Fruit fly (Drosophila melanogaster) whole organism, embryonic: ENCODE measurements around the gene Jupiter.
A peak's percentile ranks its signal among the peaks of the same experiment; 100 is the strongest.

ENCODE experiments used
- Awh ChIP-seq: fragments of 200-800 bp; sonication (Bioruptor generic); IDR thresholded peaks from 2 replicates; pipeline ENCODE4, ENCODE4 v1.3.6; 2022; ENCODE audit warnings: missing biosample characterization, missing genetic modification characterization
- CG10267 ChIP-seq: fragments of 200-800 bp; sonication (Bioruptor generic); optimal IDR thresholded peaks from 2 replicates; lab custom pipeline; 2018; ENCODE audit warnings: missing biosample characterization, mild to moderate bottlenecking, missing genetic modification characterization, moderate library complexity
- CG10321 ChIP-seq: fragments of 200-800 bp; sonication (Bioruptor generic); IDR thresholded peaks from 2 replicates; pipeline ENCODE4 v1.3.6; 2022; ENCODE audit warnings: missing biosample characterization, missing genetic modification characterization
- CG10565 ChIP-seq: fragments of 200-800 bp; sonication (Bioruptor generic); optimal IDR thresholded peaks from 3 replicates; lab custom pipeline; 2016; ENCODE audit warnings: missing biosample characterization, mild to moderate bottlenecking, missing genetic modification characterization
- CG10654 ChIP-seq: fragments of 200-800 bp; sonication (Bioruptor generic); optimal IDR thresholded peaks from 2 replicates; lab custom pipeline; 2016; ENCODE audit warnings: missing biosample characterization, missing genetic modification characterization
- CG11085 ChIP-seq: fragments of 200-800 bp; sonication (Bioruptor generic); IDR thresholded peaks from 2 replicates; pipeline ENCODE4 v1.3.6; 2022; ENCODE audit warnings: missing biosample characterization, missing genetic modification characterization
- CG11456 ChIP-seq: fragments of 200-800 bp; sonication (Bioruptor generic); IDR thresholded peaks from 3 replicates; pipeline ENCODE4 v1.3.6; 2022; ENCODE audit warnings: missing biosample characterization, missing genetic modification characterization
- CG12744 ChIP-seq: fragments of 200-800 bp; sonication (Bioruptor generic); optimal IDR thresholded peaks from 2 replicates; lab custom pipeline; 2016; ENCODE audit warnings: missing biosample characterization, missing genetic modification characterization
- CG12769 ChIP-seq: fragments of 200-800 bp; sonication (Bioruptor generic); optimal IDR thresholded peaks from 2 replicates; lab custom pipeline; 2019; ENCODE audit warnings: missing biosample characterization, mild to moderate bottlenecking, missing genetic modification characterization, moderate library complexity
- CG13287 ChIP-seq: fragments of 200-800 bp; sonication (Bioruptor generic); IDR thresholded peaks from 2 replicates; pipeline ENCODE4 v1.3.6; 2022; ENCODE audit warnings: missing biosample characterization, missing genetic modification characterization; ENCODE audit not compliant: partially characterized antibody
- CG16815 ChIP-seq: fragments of 200-800 bp; sonication (Bioruptor generic); optimal IDR thresholded peaks from 3 replicates; lab custom pipeline; 2017; ENCODE audit warnings: missing biosample characterization, mild to moderate bottlenecking, missing genetic modification characterization
- CG17802 ChIP-seq: fragments of 200-800 bp; sonication (Bioruptor generic); optimal IDR thresholded peaks from 2 replicates; lab custom pipeline; 2018; ENCODE audit warnings: missing biosample characterization, mild to moderate bottlenecking, missing genetic modification characterization, moderate library complexity
- CG18011 ChIP-seq: fragments of 200-800 bp; sonication (Bioruptor generic); optimal IDR thresholded peaks from 2 replicates; lab custom pipeline; 2017; ENCODE audit warnings: missing biosample characterization, missing genetic modification characterization, mild to moderate bottlenecking, moderate library complexity, missing genotype
- CG18262 ChIP-seq: fragments of 200-800 bp; optimal IDR thresholded peaks from 3 replicates; lab custom pipeline; 2019; ENCODE audit warnings: missing biosample characterization, mild to moderate bottlenecking, missing genetic modification characterization, moderate library complexity
- CG2875 ChIP-seq: fragments of 200-800 bp; sonication (Bioruptor generic); optimal IDR thresholded peaks from 2 replicates; lab custom pipeline; 2017; ENCODE audit warnings: missing biosample characterization, mild to moderate bottlenecking, missing genetic modification characterization, missing genetic modification reagents
- CG31441 ChIP-seq: fragments of 200-800 bp; sonication (Bioruptor generic); IDR thresholded peaks from 2 replicates; pipeline ENCODE4 v1.3.6; 2022; ENCODE audit warnings: missing biosample characterization, missing genetic modification characterization
- CG34224 ChIP-seq: fragments of 200-800 bp; sonication (Bioruptor generic); IDR thresholded peaks from 3 replicates; pipeline ENCODE4 v1.3.6; 2022; ENCODE audit warnings: missing biosample characterization, missing genetic modification characterization; ENCODE audit not compliant: partially characterized antibody
- CG3847 ChIP-seq: fragments of 200-800 bp; sonication (Bioruptor generic); IDR thresholded peaks from 2 replicates; pipeline ENCODE4 v1.3.6; 2022; ENCODE audit warnings: missing biosample characterization, missing genetic modification characterization
- CG8089 ChIP-seq: fragments of 200-800 bp; sonication (Bioruptor generic); optimal IDR thresholded peaks from 3 replicates; lab custom pipeline; 2016; ENCODE audit warnings: missing biosample characterization, missing genetic modification characterization
- CG8478 ChIP-seq: fragments of >200 bp; optimal IDR thresholded peaks from 2 replicates; lab custom pipeline; 2018
- CG9932 ChIP-seq: fragments of 200-800 bp; sonication (Bioruptor generic); IDR thresholded peaks from 2 replicates; pipeline ENCODE4 v1.3.6; 2022; ENCODE audit warnings: missing biosample characterization, missing genetic modification characterization
- CTCF ChIP-seq: fragments of 200-800 bp; sonication (Bioruptor generic); optimal IDR thresholded peaks from 2 replicates; lab custom pipeline; 2017; ENCODE audit warnings: missing biosample characterization, mild to moderate bottlenecking, missing genetic modification characterization, moderate library complexity
- Dad ChIP-seq: fragments of 200-800 bp; sonication (Bioruptor generic); optimal IDR thresholded peaks from 3 replicates; lab custom pipeline; 2016; ENCODE audit warnings: missing biosample characterization, missing genetic modification characterization
- Deaf1 ChIP-seq: fragments of 200-800 bp; optimal IDR thresholded peaks from 3 replicates; lab custom pipeline; 2019; ENCODE audit warnings: missing biosample characterization, mild to moderate bottlenecking, missing genetic modification characterization, moderate library complexity
- Ets65A ChIP-seq: fragments of 200-800 bp; sonication (Bioruptor generic); peaks from one replicate; lab custom pipeline; 2016; ENCODE audit warnings: missing biosample characterization, missing genetic modification characterization
- GATAe ChIP-seq: fragments of 200-800 bp; sonication (Bioruptor generic); conservative IDR thresholded peaks from 2 replicates; pipeline ENCODE4 v1.3.6; 2022; ENCODE audit warnings: missing biosample characterization, missing genetic modification characterization
- HLH54F ChIP-seq: fragments of 200-800 bp; sonication (Bioruptor generic); optimal IDR thresholded peaks from 3 replicates; lab custom pipeline; 2016; ENCODE audit warnings: missing biosample characterization, missing genetic modification characterization
- Hr3 ChIP-seq: fragments of 200-800 bp; sonication (Bioruptor generic); optimal IDR thresholded peaks from 3 replicates; lab custom pipeline; 2016; ENCODE audit warnings: missing biosample characterization, missing genetic modification characterization
- Mrtf ChIP-seq: fragments of 200-800 bp; sonication (Bioruptor generic); IDR thresholded peaks from 3 replicates; pipeline ENCODE4 v1.3.6; 2022; ENCODE audit warnings: missing biosample characterization, missing genetic modification characterization
- Nf-YB ChIP-seq: fragments of 200-800 bp; sonication (Bioruptor generic); optimal IDR thresholded peaks from 3 replicates; lab custom pipeline; 2019; ENCODE audit warnings: missing biosample characterization, mild to moderate bottlenecking, missing genetic modification characterization, moderate library complexity
- Vsx1 ChIP-seq: fragments of 200-800 bp; sonication (Bioruptor generic); optimal IDR thresholded peaks from 2 replicates; lab custom pipeline; 2017; ENCODE audit warnings: missing biosample characterization, mild to moderate bottlenecking, missing genetic modification characterization, missing genetic modification reagents
- amos ChIP-seq: fragments of 200-800 bp; sonication (Bioruptor generic); IDR thresholded peaks from 2 replicates; pipeline ENCODE4 v1.3.6; 2022; ENCODE audit warnings: missing biosample characterization, missing genetic modification characterization; ENCODE audit not compliant: partially characterized antibody
- btn ChIP-seq: fragments of 200-800 bp; sonication (Bioruptor generic); optimal IDR thresholded peaks from 2 replicates; lab custom pipeline; 2016; ENCODE audit warnings: missing biosample characterization, missing genetic modification characterization
- dati ChIP-seq: fragments of 200-800 bp; sonication (Bioruptor generic); IDR thresholded peaks from 2 replicates; pipeline ENCODE4 v1.3.6; 2022; ENCODE audit warnings: missing biosample characterization, missing genetic modification characterization
- eve ChIP-seq, 2 experiments: fragments of >200 bp; optimal IDR thresholded peaks; 2 replicates each; lab custom pipeline; 2017; ENCODE audit warnings: missing biosample characterization in 2 of 2, missing genetic modification characterization in 2 of 2
- exex ChIP-seq: fragments of 200-800 bp; sonication (Bioruptor generic); optimal IDR thresholded peaks from 4 replicates; lab custom pipeline; 2018; ENCODE audit warnings: missing biosample characterization, mild to moderate bottlenecking, missing genetic modification characterization, moderate library complexity
- gem ChIP-seq: fragments of 200-800 bp; sonication (Bioruptor generic); optimal IDR thresholded peaks from 2 replicates; lab custom pipeline; 2019; ENCODE audit warnings: missing biosample characterization, mild to moderate bottlenecking, missing genetic modification characterization, moderate library complexity
- gro ChIP-seq: fragments of 200-800 bp; sonication (Bioruptor generic); optimal IDR thresholded peaks from 2 replicates; lab custom pipeline; 2016; ENCODE audit warnings: missing biosample characterization, missing genetic modification characterization
- hkb ChIP-seq, 2 experiments: fragments of 200-800 bp in 1 of 2; fragments of >200 bp in 1 of 2; sonication (Bioruptor generic) in 1 of 2; IDR thresholded peaks in 1 of 2; optimal IDR thresholded peaks in 1 of 2; 2 replicates each; pipeline versions ENCODE4 v1.3.6 to Lab custom; 2017 to 2022; ENCODE audit warnings: missing biosample characterization in 1 of 2, missing genetic modification characterization in 1 of 2
- jumu ChIP-seq: fragments of 200-800 bp; sonication (Bioruptor generic); optimal IDR thresholded peaks from 3 replicates; lab custom pipeline; 2016; ENCODE audit warnings: missing biosample characterization, missing genetic modification characterization
- knrl ChIP-seq: fragments of 200-800 bp; sonication (Bioruptor generic); IDR thresholded peaks from 3 replicates; pipeline ENCODE4 v1.3.6; 2022; ENCODE audit warnings: missing biosample characterization, missing genetic modification characterization; ENCODE audit not compliant: partially characterized antibody
- lilli ChIP-seq: fragments of 200-800 bp; sonication (Bioruptor generic); optimal IDR thresholded peaks from 3 replicates; lab custom pipeline; 2016; ENCODE audit warnings: missing biosample characterization, missing genetic modification characterization
- pan ChIP-seq, 4 experiments: fragments of >200 bp in 3 of 4; fragments of 200-800 bp in 1 of 4; sonication (Bioruptor generic) in 1 of 4; optimal IDR thresholded peaks in 3 of 4; IDR thresholded peaks in 1 of 4; 2 replicates each; pipeline versions ENCODE4 v1.3.6 to Lab custom; 2017 to 2022; ENCODE audit warnings: missing biosample characterization in 2 of 4, missing genetic modification characterization in 2 of 4, mixed read lengths in 1 of 4
- ranshi ChIP-seq: fragments of 200-800 bp; sonication (Bioruptor generic); IDR thresholded peaks from 2 replicates; pipeline ENCODE4 v1.3.6; 2022; ENCODE audit warnings: missing biosample characterization, missing genetic modification characterization
- row ChIP-seq: fragments of 200-800 bp; sonication (Bioruptor generic); IDR thresholded peaks from 3 replicates; pipeline ENCODE4 v1.3.6; 2022; ENCODE audit warnings: missing biosample characterization, missing genetic modification characterization
- salm ChIP-seq: fragments of 200-800 bp; sonication (Bioruptor generic); optimal IDR thresholded peaks from 2 replicates; lab custom pipeline; 2018; ENCODE audit warnings: missing biosample characterization, mild to moderate bottlenecking, missing genetic modification characterization
- sd ChIP-seq: fragments of 200-800 bp; sonication (Bioruptor generic); optimal IDR thresholded peaks from 3 replicates; lab custom pipeline; 2018; ENCODE audit warnings: missing biosample characterization, mild to moderate bottlenecking, missing genetic modification characterization, moderate library complexity
- tna ChIP-seq: fragments of 200-800 bp; sonication (Bioruptor generic); IDR thresholded peaks from 2 replicates; pipeline ENCODE4 v1.3.6; 2022; ENCODE audit warnings: missing biosample characterization, missing genetic modification characterization; ENCODE audit not compliant: partially characterized antibody

The Jupiter gene

DNA sequence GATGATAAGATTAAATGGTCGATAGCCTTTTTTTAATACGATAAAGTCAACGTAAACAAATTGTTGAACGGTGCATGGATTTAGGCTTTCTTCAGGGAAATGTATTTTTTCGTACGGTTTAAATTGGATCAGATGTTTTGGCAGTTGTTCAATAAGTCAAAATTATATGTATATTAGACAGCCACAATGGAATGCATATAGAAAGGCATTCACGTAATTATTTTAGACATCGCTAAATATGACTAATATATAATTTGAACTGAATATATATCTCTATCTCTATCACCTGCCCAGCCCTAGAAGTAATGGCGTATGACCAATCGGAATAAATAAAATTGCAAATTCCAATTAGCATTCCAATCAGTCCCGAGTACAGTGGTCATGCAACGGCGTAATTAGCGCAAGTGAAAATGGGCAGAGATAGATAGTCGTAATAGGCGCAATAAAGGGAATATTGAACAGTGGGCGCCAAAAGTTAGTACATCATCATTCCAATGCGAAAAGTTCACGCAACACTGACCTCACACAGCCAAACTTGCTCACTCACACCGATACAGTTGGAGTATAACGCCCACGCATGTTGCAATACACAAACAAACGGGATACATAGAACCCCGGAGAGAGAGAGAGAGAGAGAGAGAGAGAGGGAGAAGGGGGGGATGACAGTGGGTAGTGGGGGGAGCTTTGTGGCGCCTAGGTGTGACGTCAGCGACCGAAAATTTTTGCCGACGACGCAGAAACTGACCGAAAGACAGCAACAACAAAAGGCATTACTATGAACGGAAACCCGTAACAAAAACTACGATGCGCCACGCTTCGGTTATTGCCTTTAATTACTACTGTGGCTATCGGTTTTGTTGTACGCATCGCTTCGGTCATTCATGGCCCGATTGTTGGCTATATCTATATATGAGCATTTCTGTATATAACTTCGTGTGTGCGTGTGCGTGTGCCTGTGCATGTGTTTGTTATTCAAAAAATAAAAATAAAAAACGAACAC, 28.9 kb upstream of the Jupiter start (continued):
- TF ChIP-seq amos (GFP tag; lab: Robert Waterston, UW) (peak; percentile 12; the same call in 1 of the 2 replicates), eve (GFP tag; optimal IDR thresholded peaks at IDR 0.05; lab: Kevin White, UChicago) (peak in 1 of 2 experiments; percentile 77), CG18011 (no peak), ranshi (GFP tag; lab: Robert Waterston, UW) (no peak), Hr3 (GFP tag; lab: Kevin White, UChicago) (no peak), GATAe (GFP tag; lab: Robert Waterston, UW) (no peak), sd (tag; lab: Kevin White, UChicago) (peak; percentile 87), CG8478 (no peak), CG18262 (tag; lab: Kevin White, UChicago) (no peak), gro (GFP tag; lab: Kevin White, UChicago) (no peak), CG17802 (no peak), dati (GFP tag; lab: Robert Waterston, UW) (no peak), CG12769 (tag; lab: Kevin White, UChicago) (peak; percentile 84), CG2875 (no peak), CG10321 (GFP tag; lab: Robert Waterston, UW) (no peak), CG10565 (no peak), gem (no peak), row (GFP tag; lab: Robert Waterston, UW) (0 out of 3 replicates have a peak, but pooled peaks have one; percentile 6), Vsx1 (GFP tag; lab: Kevin White, UChicago) (no peak), CG31441 (no peak), tna (GFP tag; lab: Robert Waterston, UW) (no peak), CG12744 (GFP tag; lab: Kevin White, UChicago) (no peak), CG10654 (GFP tag; lab: Kevin White, UChicago) (no peak), HLH54F (no peak), knrl (GFP tag; lab: Robert Waterston, UW) (no peak), Awh (no peak), lilli (GFP tag; lab: Kevin White, UChicago) (no peak), CG3847 (GFP tag; lab: Robert Waterston, UW) (0 out of 2 replicates have a peak, but pooled peaks have one; percentile 26), btn (GFP tag; lab: Kevin White, UChicago) (no peak), CTCF (GFP tag; lab: Kevin White, UChicago) (no peak), CG9932 (GFP tag; lab: Robert Waterston, UW) (0 out of 2 replicates have a peak, but pooled peaks have one; percentile 22), Nf-YB (GFP tag; lab: Kevin White, UChicago) (no peak), exex (no peak), pan (optimal IDR thresholded peaks at IDR 0.05; lab: Kevin White, UChicago) (no peak), pan (GFP tag; optimal IDR thresholded peaks at IDR 0.05 in 1 of 2, IDR thresholded peaks at IDR 0.05 in 1 of 2) (no peak), CG8089 (GFP tag; lab: Kevin White, UChicago) (no peak), jumu (GFP tag; lab: Kevin White, UChicago) (no peak), hkb (optimal IDR thresholded peaks at IDR 0.05; lab: Kevin White, UChicago) (no peak), hkb (GFP tag; IDR thresholded peaks at IDR 0.05; lab: Robert Waterston, UW) (peak; percentile 20; the same call in 1 of the 2 replicates), CG10267 (tag; lab: Kevin White, UChicago) (no peak), CG34224 (peak; percentile 14; the same call in 1 of the 3 replicates), salm (tag; lab: Kevin White, UChicago) (no peak), Mrtf (no peak), Deaf1 (tag; lab: Kevin White, UChicago) (peak; percentile 61), CG13287 (GFP tag; lab: Robert Waterston, UW) (0 out of 2 replicates have a peak, but pooled peaks have one; percentile 11), Dad (GFP tag; lab: Kevin White, UChicago) (no peak), CG16815 (GFP tag; lab: Kevin White, UChicago) (no peak), Ets65A (GFP tag; lab: Kevin White, UChicago) (no peak), CG11456 (GFP tag; lab: Robert Waterston, UW) (no peak), CG11085 (GFP tag; lab: Robert Waterston, UW) (no peak)
